Fruit fly (Drosophila melanogaster): ENCODE measurements around the gene CG31051.

Gene CG31051

DNA sequence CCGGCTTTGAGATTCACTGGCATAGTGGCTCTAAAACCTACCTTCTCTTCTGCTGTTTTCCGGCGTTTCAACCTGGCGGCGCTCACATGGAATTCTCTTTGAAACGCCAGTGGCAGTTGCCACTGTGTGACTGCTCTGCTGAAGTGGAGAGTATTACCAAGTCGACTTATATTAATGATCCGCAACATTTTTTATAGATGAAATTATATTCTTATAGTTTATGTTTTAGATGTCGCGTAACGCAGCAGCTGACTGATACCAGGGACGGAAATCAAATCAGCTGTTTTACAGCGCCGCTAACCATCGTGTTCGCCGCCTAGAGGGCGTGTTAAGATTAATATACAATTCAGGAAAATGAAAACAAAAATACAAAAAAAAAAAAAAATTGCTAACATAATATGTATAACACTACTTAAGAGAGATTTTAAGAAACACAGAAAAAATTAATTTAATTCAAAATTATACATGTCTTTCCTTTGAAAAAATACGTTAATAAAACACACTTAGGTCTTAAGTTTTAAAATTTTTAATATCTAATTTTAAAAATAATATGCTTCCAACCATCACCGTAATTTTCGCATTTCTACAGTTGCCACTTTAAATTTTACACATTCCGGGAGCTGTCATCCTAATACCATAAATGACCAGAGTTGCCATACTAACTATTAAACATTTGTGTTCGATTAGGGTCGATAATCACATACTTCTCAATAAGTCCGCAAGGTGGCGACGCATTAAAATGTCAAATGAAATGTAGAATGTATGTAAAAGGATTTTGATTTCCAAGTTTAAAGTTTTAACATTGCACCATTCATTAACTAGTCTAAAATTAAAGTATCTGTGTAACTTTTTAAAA is 24.5 kb upstream of the CG31051 start, which contains the start of gene mIF2:
mIF2 (minus strand) TSS at position 280 of the 856 bp plus-strand sequence.
- TF ChIP-seq fd96Ca (GFP tag; IDR thresholded peaks at IDR 0.05) (peak; percentile 72), Pif1A (GFP tag; optimal IDR thresholded peaks at IDR 0.05) (peak; percentile 64), rn (GFP tag; IDR thresholded peaks at IDR 0.05) (peak; percentile 51; the same call in 1 of the 2 replicates), D1 (tag; optimal IDR thresholded peaks at IDR 0.05) (no peak), gl (tag; optimal IDR thresholded peaks at IDR 0.05) (peak; percentile 56), CG15710 (tag; optimal IDR thresholded peaks at IDR 0.05) (peak; percentile 35), Pif1B (GFP tag; optimal IDR thresholded peaks at IDR 0.05) (peak; percentile 23), CG4496 (GFP tag; IDR thresholded peaks at IDR 0.05) (peak; percentile 78; the same call in 2 of the 3 replicates), CG14655 (GFP tag; optimal IDR thresholded peaks at IDR 0.05) (peak; percentile 71), CG13204 (GFP tag; optimal IDR thresholded peaks at IDR 0.05) (no peak), CG17806 (tag; optimal IDR thresholded peaks at IDR 0.05) (peak; percentile 50), EcR (GFP tag; optimal IDR thresholded peaks at IDR 0.05) (no peak), CG10348 (GFP tag; IDR thresholded peaks at IDR 0.05) (no peak), CG8159 (tag; optimal IDR thresholded peaks at IDR 0.05) (peak; percentile 55), CG12605 (GFP tag; IDR thresholded peaks at IDR 0.05) (peak; percentile 70; the same call in 1 of the 2 replicates), Snoo (tag; optimal IDR thresholded peaks at IDR 0.05) (peak; percentile 26), CG8301 (tag; optimal IDR thresholded peaks at IDR 0.05) (peak; percentile 35), CG32121 (GFP tag; IDR thresholded peaks at IDR 0.05) (peak; percentile 62), CG34367 (tag; optimal IDR thresholded peaks at IDR 0.05) (peak; percentile 64), Ets98B (GFP tag; IDR thresholded peaks at IDR 0.05) (peak; percentile 66), CG9948 (tag; optimal IDR thresholded peaks at IDR 0.05) (peak; percentile 34)

DNA sequence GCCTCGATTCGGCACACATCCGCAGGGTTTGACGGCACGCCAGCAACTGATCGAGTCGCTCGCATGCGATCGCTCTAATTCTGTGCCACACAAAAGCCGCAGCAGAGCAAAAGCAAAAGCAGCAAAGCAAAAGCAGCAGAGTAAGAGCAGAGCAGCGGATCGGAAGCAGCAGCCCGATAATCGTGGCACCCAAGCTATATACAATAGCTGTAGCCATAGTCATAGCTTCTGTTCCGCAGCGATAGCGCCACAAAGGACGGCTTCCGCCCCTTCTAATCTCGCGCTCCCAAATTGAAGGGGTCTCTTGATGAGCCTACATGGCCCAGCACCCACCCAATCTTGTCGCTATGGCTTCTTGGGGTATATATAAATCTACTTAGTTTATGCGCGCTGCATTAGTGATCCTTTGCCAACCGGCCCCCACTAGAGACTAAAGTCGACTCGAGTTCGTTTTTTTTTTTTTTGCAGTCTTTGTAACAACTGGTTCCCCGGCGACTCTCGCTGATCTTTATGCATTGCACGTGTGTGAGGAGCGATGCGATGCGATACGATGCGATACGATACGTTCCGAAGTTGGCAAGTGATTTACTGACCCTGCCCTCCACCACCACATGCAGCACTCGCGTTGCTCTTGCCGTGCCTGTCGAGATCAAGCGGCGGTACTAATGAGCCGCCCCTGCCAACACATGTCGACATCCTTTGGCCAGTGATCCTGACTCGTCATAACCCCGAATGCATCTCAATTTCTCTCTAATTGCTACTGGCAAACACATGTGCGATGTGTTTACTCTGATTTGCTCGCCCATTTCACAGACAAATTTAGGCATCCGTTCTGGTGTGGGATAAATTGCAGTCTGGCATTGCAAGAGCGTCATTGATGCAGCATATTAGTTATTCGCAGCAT is 20.2 kb upstream of the CG31051 start, which contains the start of gene Ppn:
Ppn (minus strand) TSS at position 51 of the 904 bp plus-strand sequence.
- TF ChIP-seq rn (GFP tag; IDR thresholded peaks at IDR 0.05) (no peak), EcR (GFP tag; optimal IDR thresholded peaks at IDR 0.05) (peak; percentile 37), Pif1B (GFP tag; optimal IDR thresholded peaks at IDR 0.05) (no peak), CG17806 (tag; optimal IDR thresholded peaks at IDR 0.05) (no peak), CG4496 (GFP tag; IDR thresholded peaks at IDR 0.05) (peak; percentile 56; the same call in 1 of the 3 replicates), CG32121 (GFP tag; IDR thresholded peaks at IDR 0.05) (no peak), CG13204 (GFP tag; optimal IDR thresholded peaks at IDR 0.05) (peak; percentile 56), Snoo (tag; optimal IDR thresholded peaks at IDR 0.05) (no peak), Pif1A (GFP tag; optimal IDR thresholded peaks at IDR 0.05) (no peak), CG12605 (GFP tag; IDR thresholded peaks at IDR 0.05) (no peak), gl (tag; optimal IDR thresholded peaks at IDR 0.05) (no peak), CG15710 (tag; optimal IDR thresholded peaks at IDR 0.05) (no peak), CG14655 (GFP tag; optimal IDR thresholded peaks at IDR 0.05) (no peak), fd96Ca (GFP tag; IDR thresholded peaks at IDR 0.05) (0 out of 3 replicates have a peak, but pooled peaks have one; percentile 17), CG8301 (tag; optimal IDR thresholded peaks at IDR 0.05) (no peak), CG34367 (tag; optimal IDR thresholded peaks at IDR 0.05) (no peak), Ets98B (GFP tag; IDR thresholded peaks at IDR 0.05) (no peak)

DNA sequence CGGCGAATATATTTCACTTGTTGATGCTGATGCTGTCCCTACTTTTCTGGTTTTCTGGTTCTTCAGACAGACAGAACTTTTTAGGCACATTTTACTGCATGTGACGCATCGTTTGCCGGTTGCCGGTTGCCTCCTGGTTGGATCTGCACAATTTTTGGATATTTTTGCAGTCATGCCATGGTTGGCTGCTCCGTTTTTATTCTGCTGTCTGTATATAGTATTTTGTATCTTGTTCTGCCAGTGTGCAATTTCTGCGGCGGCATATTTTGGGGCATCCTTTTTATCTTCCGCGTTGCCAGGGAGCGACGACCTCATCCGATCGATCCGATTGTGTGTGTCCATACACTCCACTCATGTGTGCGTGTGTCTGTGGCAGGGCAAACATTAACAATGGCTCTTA is 16.5 kb upstream of the CG31051 start:
- TF ChIP-seq EcR (GFP tag; optimal IDR thresholded peaks at IDR 0.05) (peak; percentile 55), CG17806 (tag; optimal IDR thresholded peaks at IDR 0.05) (no peak)

DNA sequence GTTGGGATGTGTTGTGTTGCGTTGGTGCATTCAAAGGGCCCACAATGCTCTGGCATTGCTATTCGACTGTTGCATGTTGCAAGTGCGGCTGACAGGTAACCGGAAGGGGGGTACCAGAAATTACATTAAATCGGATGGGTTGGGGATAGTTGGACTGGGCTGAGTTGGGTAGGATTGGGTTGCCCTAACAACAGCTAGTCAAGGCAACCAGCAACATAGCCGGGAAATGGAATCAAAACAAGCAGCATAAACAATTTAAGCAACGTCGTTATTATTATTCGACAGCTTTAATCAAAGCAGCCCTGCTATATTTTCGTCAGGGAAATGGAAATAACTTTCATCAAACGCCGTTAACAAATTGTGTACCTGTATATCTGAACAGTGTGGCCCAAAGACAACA is 33.7 kb downstream of the CG31051 start, which contains the start of gene Dhc98D:
Dhc98D (plus strand) TSS at position 301 of the 400 bp plus-strand sequence.
- TF ChIP-seq CG34367 (tag; optimal IDR thresholded peaks at IDR 0.05): no peak
- TF ChIP-seq CG12605 (GFP tag; IDR thresholded peaks at IDR 0.05): no peak
- no peak for TF ChIP-seq CG4496 (GFP tag; IDR thresholded peaks at IDR 0.05)
- no peak for TF ChIP-seq CG8301 (tag; optimal IDR thresholded peaks at IDR 0.05)
- TF ChIP-seq D1 (tag; optimal IDR thresholded peaks at IDR 0.05): no peak
- no peak for TF ChIP-seq fd96Ca (GFP tag; IDR thresholded peaks at IDR 0.05)
- TF ChIP-seq CG13204 (GFP tag; optimal IDR thresholded peaks at IDR 0.05): no peak
- TF ChIP-seq gl (tag; optimal IDR thresholded peaks at IDR 0.05): no peak
- TF ChIP-seq CG32121 (GFP tag; IDR thresholded peaks at IDR 0.05): no peak
- no peak for TF ChIP-seq rn (GFP tag; IDR thresholded peaks at IDR 0.05)

- TF ChIP-seq CG14655 (GFP tag; optimal IDR thresholded peaks at IDR 0.05) (no peak), EcR (GFP tag; optimal IDR thresholded peaks at IDR 0.05) (no peak), Snoo (tag; optimal IDR thresholded peaks at IDR 0.05) (no peak), CG8159 (tag; optimal IDR thresholded peaks at IDR 0.05) (no peak), CG8301 (tag; optimal IDR thresholded peaks at IDR 0.05) (no peak), Pif1A (GFP tag; optimal IDR thresholded peaks at IDR 0.05) (no peak), CG9948 (tag; optimal IDR thresholded peaks at IDR 0.05) (no peak), gl (tag; optimal IDR thresholded peaks at IDR 0.05) (no peak), CG4496 (GFP tag; IDR thresholded peaks at IDR 0.05) (no peak), rn (GFP tag; IDR thresholded peaks at IDR 0.05) (no peak), CG32121 (GFP tag; IDR thresholded peaks at IDR 0.05) (no peak), Ets98B (GFP tag; IDR thresholded peaks at IDR 0.05) (no peak)
Measured at dm6 chr3R:28484257-28484656, 36.1 kb downstream of the CG31051 start, which contains the start of gene CG1894. Gene CG1894, plus strand, starts transcription at chr3R:28484557.

Data from whole organism, pupa.